Worm (Caenorhabditis elegans): ENCODE measurements around the gene orc-5.

ce11 chrIV:10698486-10698885, 35.9 kb downstream of the orc-5 start:
- TF ChIP-seq dao-5 (tag; optimal IDR thresholded peaks at IDR 0.05), result no peak
- no peak for TF ChIP-seq him-1 (tag; optimal IDR thresholded peaks at IDR 0.05)
